Fruit fly (Drosophila melanogaster) whole organism, embryonic: Measurements from ENCODE around the gene CG7970.

Experiments used
- Antp ChIP-seq: fragments of 200-800 bp; sonication (Bioruptor generic); optimal IDR thresholded peaks from 3 replicates; lab custom pipeline; 2016; ENCODE audit warnings: missing biosample characterization, missing genetic modification characterization
- CG10209 ChIP-seq: fragments of 200-800 bp; sonication (Bioruptor generic); optimal IDR thresholded peaks from 3 replicates; lab custom pipeline; 2017; ENCODE audit warnings: missing biosample characterization, mild to moderate bottlenecking, missing genetic modification characterization, missing genetic modification reagents
- CG11456 ChIP-seq: fragments of 200-800 bp; sonication (Bioruptor generic); IDR thresholded peaks from 3 replicates; pipeline ENCODE4 v1.3.6; 2022; ENCODE audit warnings: missing biosample characterization, missing genetic modification characterization
- CG1233 ChIP-seq: fragments of 200-800 bp; sonication (Bioruptor generic); optimal IDR thresholded peaks from 4 replicates; lab custom pipeline; 2018; ENCODE audit warnings: missing biosample characterization, mild to moderate bottlenecking, missing genetic modification characterization
- CG12659 ChIP-seq: fragments of 200-800 bp; sonication (Bioruptor generic); optimal IDR thresholded peaks from 3 replicates; lab custom pipeline; 2017; ENCODE audit warnings: mild to moderate bottlenecking, missing biosample characterization, missing genetic modification reagents, missing genetic modification characterization
- CG14441 ChIP-seq: fragments of 200-800 bp; sonication (Bioruptor generic); IDR thresholded peaks from 2 replicates; pipeline ENCODE4 v1.3.6; 2022; ENCODE audit warnings: missing biosample characterization, missing genetic modification characterization
- CG16779 ChIP-seq: fragments of 200-800 bp; sonication (Bioruptor generic); IDR thresholded peaks from 2 replicates; pipeline ENCODE4 v1.3.6; 2022; ENCODE audit warnings: missing biosample characterization, missing genetic modification characterization
- CG17186 ChIP-seq: fragments of 200-800 bp; sonication (Bioruptor generic); optimal IDR thresholded peaks from 3 replicates; lab custom pipeline; 2017; ENCODE audit warnings: missing biosample characterization, missing genetic modification reagents, missing genetic modification characterization
- CG30020 ChIP-seq: fragments of 200-800 bp; optimal IDR thresholded peaks from 2 replicates; lab custom pipeline; 2019; ENCODE audit warnings: missing biosample characterization, mild to moderate bottlenecking, missing genetic modification characterization, moderate library complexity
- CG3065 ChIP-seq: fragments of 200-800 bp; sonication (Bioruptor generic); optimal IDR thresholded peaks from 2 replicates; lab custom pipeline; 2016; ENCODE audit warnings: missing biosample characterization, missing genetic modification characterization
- CG32772 ChIP-seq: fragments of 200-800 bp; sonication (Bioruptor generic); IDR thresholded peaks from 2 replicates; pipeline ENCODE4 v1.3.6; 2022; ENCODE audit warnings: missing biosample characterization, missing genetic modification characterization
- CG3847 ChIP-seq: fragments of 200-800 bp; sonication (Bioruptor generic); IDR thresholded peaks from 2 replicates; pipeline ENCODE4 v1.3.6; 2022; ENCODE audit warnings: missing biosample characterization, missing genetic modification characterization
- CG4282 ChIP-seq: fragments of 200-800 bp; sonication (Bioruptor generic); optimal IDR thresholded peaks from 2 replicates; lab custom pipeline; 2016; ENCODE audit warnings: missing biosample characterization, missing genetic modification characterization
- CG5953 ChIP-seq: fragments of 200-800 bp; sonication (Bioruptor generic); IDR thresholded peaks from 2 replicates; pipeline ENCODE4 v1.3.6; 2022; ENCODE audit warnings: missing biosample characterization, missing genetic modification characterization
- CG6272 ChIP-seq: fragments of 200-800 bp; sonication (Bioruptor generic); IDR thresholded peaks from 2 replicates; pipeline ENCODE4 v1.3.6; 2022; ENCODE audit warnings: missing biosample characterization, missing genetic modification characterization
- CG8290 ChIP-seq, 3 experiments: fragments of 200-800 bp; sonication (Bioruptor generic); optimal IDR thresholded peaks; 2 replicates each; lab custom pipeline; 2016 to 2019; ENCODE audit warnings: missing biosample characterization in 3 of 3, missing genetic modification characterization in 3 of 3, mild to moderate bottlenecking in 2 of 3, moderate library complexity in 1 of 3
- CG9876 ChIP-seq: fragments of 200-800 bp; sonication (Bioruptor generic); optimal IDR thresholded peaks from 2 replicates; lab custom pipeline; 2016; ENCODE audit warnings: missing biosample characterization, missing genetic modification characterization
- CkIIα-i1 ChIP-seq: fragments of 200-800 bp; sonication (Bioruptor generic); IDR thresholded peaks from 2 replicates; pipeline ENCODE4 v1.3.6; 2022; ENCODE audit warnings: missing biosample characterization, missing genetic modification characterization
- CrebB ChIP-seq: fragments of 200-800 bp; sonication (Bioruptor generic); optimal IDR thresholded peaks from 3 replicates; lab custom pipeline; 2018; ENCODE audit warnings: missing biosample characterization, mild to moderate bottlenecking, missing genetic modification characterization
- Dll ChIP-seq: fragments of 200-800 bp; sonication (Bioruptor generic); IDR thresholded peaks from 4 replicates; pipeline ENCODE4 v1.3.6; 2022; ENCODE audit warnings: missing biosample characterization, missing genetic modification characterization; ENCODE audit not compliant: partially characterized antibody
- Dp ChIP-seq: fragments of 200-800 bp; sonication (Bioruptor generic); optimal IDR thresholded peaks from 2 replicates; lab custom pipeline; 2018; ENCODE audit warnings: missing biosample characterization, mild to moderate bottlenecking, missing genetic modification characterization, moderate library complexity
- Elba2 ChIP-seq: fragments of 200-800 bp; sonication (Bioruptor generic); optimal IDR thresholded peaks from 3 replicates; lab custom pipeline; 2016; ENCODE audit warnings: missing biosample characterization, missing genetic modification characterization
- Hand ChIP-seq: fragments of 200-800 bp; sonication (Bioruptor generic); optimal IDR thresholded peaks from 2 replicates; lab custom pipeline; 2017; ENCODE audit warnings: mild to moderate bottlenecking, missing biosample characterization, missing genetic modification reagents, missing genetic modification characterization
- Hmr ChIP-seq: fragments of 200-800 bp; sonication (Bioruptor generic); optimal IDR thresholded peaks from 3 replicates; lab custom pipeline; 2017; ENCODE audit warnings: mild to moderate bottlenecking, missing biosample characterization, missing genetic modification reagents, missing genetic modification characterization
- Hr39 ChIP-seq: fragments of >200 bp; optimal IDR thresholded peaks from 2 replicates; lab custom pipeline; 2017
- Max ChIP-seq: fragments of 200-800 bp; sonication (Bioruptor generic); optimal IDR thresholded peaks from 2 replicates; lab custom pipeline; 2016; ENCODE audit warnings: missing biosample characterization, mild to moderate bottlenecking, missing genetic modification characterization
- Mrtf ChIP-seq: fragments of 200-800 bp; sonication (Bioruptor generic); IDR thresholded peaks from 3 replicates; pipeline ENCODE4 v1.3.6; 2022; ENCODE audit warnings: missing biosample characterization, missing genetic modification characterization
- Nf-YA ChIP-seq: fragments of 200-800 bp; sonication (Bioruptor generic); IDR thresholded peaks from 2 replicates; pipeline ENCODE4 v1.3.6; 2022; ENCODE audit warnings: missing biosample characterization, missing genetic modification characterization
- Sry-β ChIP-seq: fragments of 200-800 bp; sonication (Bioruptor generic); optimal IDR thresholded peaks from 2 replicates; lab custom pipeline; 2018; ENCODE audit warnings: missing biosample characterization, mild to moderate bottlenecking, missing genetic modification characterization, moderate library complexity
- Xrp1 ChIP-seq: fragments of 200-800 bp; sonication (Bioruptor generic); IDR thresholded peaks from 2 replicates; pipeline ENCODE4 v1.3.6; 2022; ENCODE audit warnings: missing biosample characterization, missing genetic modification characterization
- aop ChIP-seq: fragments of 200-800 bp; sonication (Bioruptor generic); IDR thresholded peaks from 2 replicates; pipeline ENCODE4 v1.3.6; 2022; ENCODE audit warnings: missing biosample characterization, missing genetic modification characterization
- da ChIP-seq: fragments of 200-800 bp; sonication (Bioruptor generic); optimal IDR thresholded peaks from 2 replicates; lab custom pipeline; 2016; ENCODE audit warnings: missing biosample characterization, missing genetic modification characterization
- dmrt11E ChIP-seq: fragments of 200-800 bp; sonication (Bioruptor generic); optimal IDR thresholded peaks from 3 replicates; lab custom pipeline; 2018; ENCODE audit warnings: missing biosample characterization, mild to moderate bottlenecking, missing genetic modification characterization, moderate library complexity
- dmrt99B ChIP-seq: fragments of 200-800 bp; sonication (Bioruptor generic); optimal IDR thresholded peaks from 2 replicates; lab custom pipeline; 2018; ENCODE audit warnings: missing biosample characterization, mild to moderate bottlenecking, missing genetic modification characterization, moderate library complexity
- fd102C ChIP-seq: fragments of 200-800 bp; sonication (Bioruptor generic); optimal IDR thresholded peaks from 2 replicates; lab custom pipeline; 2018; ENCODE audit warnings: missing biosample characterization, mild to moderate bottlenecking, missing genetic modification characterization, moderate library complexity
- fd96Cb ChIP-seq: fragments of 200-800 bp; sonication (Bioruptor generic); optimal IDR thresholded peaks from 2 replicates; lab custom pipeline; 2018; ENCODE audit warnings: missing biosample characterization, mild to moderate bottlenecking, missing genetic modification characterization, moderate library complexity
- gem ChIP-seq: fragments of 200-800 bp; sonication (Bioruptor generic); optimal IDR thresholded peaks from 2 replicates; lab custom pipeline; 2019; ENCODE audit warnings: missing biosample characterization, mild to moderate bottlenecking, missing genetic modification characterization, moderate library complexity
- gfzf ChIP-seq: fragments of 200-800 bp; sonication (Bioruptor generic); optimal IDR thresholded peaks from 2 replicates; lab custom pipeline; 2016; ENCODE audit warnings: missing biosample characterization, mild to moderate bottlenecking, missing genetic modification characterization, moderate library complexity
- ham ChIP-seq: fragments of 200-800 bp; sonication (Bioruptor generic); IDR thresholded peaks from 2 replicates; pipeline ENCODE4 v1.3.6; 2022; ENCODE audit warnings: missing biosample characterization, missing genetic modification characterization
- hth ChIP-seq: fragments of >200 bp; optimal IDR thresholded peaks from 2 replicates; lab custom pipeline; 2017; ENCODE audit warnings: inconsistent platforms
- lab ChIP-seq: fragments of 200-800 bp; sonication (Bioruptor generic); optimal IDR thresholded peaks from 3 replicates; lab custom pipeline; 2017; ENCODE audit warnings: missing biosample characterization, missing genetic modification characterization, mild to moderate bottlenecking, moderate library complexity, missing genetic modification reagents
- mld ChIP-seq: fragments of 200-800 bp; sonication (Bioruptor generic); IDR thresholded peaks from 3 replicates; pipeline ENCODE4 v1.3.6; 2022; ENCODE audit warnings: missing biosample characterization, missing genetic modification characterization; ENCODE audit not compliant: partially characterized antibody
- pnt ChIP-seq: fragments of 200-800 bp; sonication (Bioruptor generic); optimal IDR thresholded peaks from 3 replicates; lab custom pipeline; 2016; ENCODE audit warnings: missing biosample characterization, missing genetic modification characterization
- pzg ChIP-seq: fragments of 200-800 bp; sonication (Bioruptor generic); optimal IDR thresholded peaks from 3 replicates; lab custom pipeline; 2018; ENCODE audit warnings: missing biosample characterization, mild to moderate bottlenecking, missing genetic modification characterization, moderate library complexity
- sens ChIP-seq: fragments of 200-800 bp; sonication (Bioruptor generic); peaks from one replicate; lab custom pipeline; 2016; ENCODE audit warnings: missing biosample characterization, missing genetic modification characterization
- sens-2 ChIP-seq: fragments of 200-800 bp; sonication (Bioruptor generic); IDR thresholded peaks from 2 replicates; pipeline ENCODE4 v1.3.6; 2022; ENCODE audit warnings: missing biosample characterization, missing genetic modification characterization
- sr ChIP-seq: fragments of 200-800 bp; sonication (Bioruptor generic); IDR thresholded peaks from 3 replicates; pipeline ENCODE4 v1.3.6; 2022; ENCODE audit warnings: missing biosample characterization, missing genetic modification characterization
- stwl ChIP-seq: fragments of 200-800 bp; sonication (Bioruptor generic); optimal IDR thresholded peaks from 3 replicates; lab custom pipeline; 2018; ENCODE audit warnings: missing biosample characterization, mild to moderate bottlenecking, missing genetic modification characterization, moderate library complexity
- tap ChIP-seq: fragments of 200-800 bp; optimal IDR thresholded peaks from 3 replicates; lab custom pipeline; 2019; ENCODE audit warnings: missing biosample characterization, mild to moderate bottlenecking, missing genetic modification characterization, moderate library complexity
- zen ChIP-seq: fragments of 200-800 bp; sonication (Bioruptor generic); optimal IDR thresholded peaks from 3 replicates; lab custom pipeline; 2018; ENCODE audit warnings: missing biosample characterization, mild to moderate bottlenecking, missing genetic modification characterization, moderate library complexity

The CG7970 gene

DNA sequence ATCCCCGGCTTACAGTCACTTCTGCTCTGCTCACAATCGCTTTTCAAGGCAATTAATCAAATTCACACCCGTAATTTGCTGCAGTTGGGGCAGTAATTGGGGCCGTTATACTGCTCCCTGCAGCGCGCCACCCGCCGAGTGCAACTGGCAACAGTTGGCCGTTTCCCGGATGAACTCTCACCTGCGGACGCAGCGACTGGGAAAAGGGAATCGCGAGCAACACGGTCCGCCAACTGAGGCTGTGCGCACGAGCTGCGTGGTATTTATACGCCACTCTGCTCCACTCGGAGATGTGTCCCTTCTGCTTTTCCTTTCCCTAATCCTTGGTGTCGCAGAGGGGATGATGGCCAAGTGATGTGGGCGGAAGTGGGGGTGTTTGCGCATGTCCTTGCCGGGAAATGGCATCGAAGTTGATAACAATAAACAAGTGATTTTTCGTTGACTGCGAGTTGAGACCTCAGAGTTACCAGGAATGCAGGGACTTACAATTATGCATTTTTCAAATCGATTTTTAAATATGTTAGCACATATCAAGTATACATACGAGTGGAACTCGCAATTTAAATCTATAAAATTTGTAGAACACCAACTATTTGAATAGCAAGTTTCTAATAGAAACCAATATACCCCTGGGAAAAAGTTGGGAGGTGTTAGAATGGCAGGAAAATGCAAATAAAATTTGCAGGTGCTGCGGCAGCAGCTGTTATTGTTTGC, 23.3 kb upstream of the CG7970 start, which contains the start of gene GC (continued):
- TF ChIP-seq Nf-YA (no peak), tap (tag; lab: Kevin White, UChicago) (no peak), Hmr (peak; percentile 49), dmrt99B (tag; lab: Kevin White, UChicago) (no peak), Sry-β (GFP tag; lab: Kevin White, UChicago) (no peak), stwl (tag; lab: Kevin White, UChicago) (no peak), CG32772 (peak; percentile 47; the same call in 1 of the 2 replicates), CG9876 (GFP tag; lab: Kevin White, UChicago) (no peak), Hr39 (no peak), CG1233 (GFP tag; lab: Kevin White, UChicago) (no peak), CG14441 (GFP tag; lab: Robert Waterston, UW) (no peak), hth (lab: Kevin White, UChicago) (no peak), Antp (no peak), CG8290 (GFP tag; optimal IDR thresholded peaks at IDR 0.05; lab: Kevin White, UChicago) (no peak), CG8290 (tag; optimal IDR thresholded peaks at IDR 0.05; lab: Kevin White, UChicago) (no peak), gfzf (GFP tag; lab: Kevin White, UChicago) (no peak), pzg (peak; percentile 4), ham (GFP tag; lab: Robert Waterston, UW) (no peak), CG4282 (no peak), CrebB (tag; lab: Kevin White, UChicago) (no peak), fd96Cb (tag; lab: Kevin White, UChicago) (no peak), CG5953 (0 out of 2 replicates have a peak, but pooled peaks have one; percentile 5), fd102C (no peak), aop (GFP tag; lab: Robert Waterston, UW) (no peak), pnt (GFP tag; lab: Kevin White, UChicago) (no peak), CG3065 (GFP tag; lab: Kevin White, UChicago) (no peak), dmrt11E (tag; lab: Kevin White, UChicago) (no peak), zen (tag; lab: Kevin White, UChicago) (no peak), Dll (GFP tag; lab: Robert Waterston, UW) (no peak), Xrp1 (GFP tag; lab: Robert Waterston, UW) (0 out of 2 replicates have a peak, but pooled peaks have one; percentile 14), CG3847 (GFP tag; lab: Robert Waterston, UW) (0 out of 2 replicates have a peak, but pooled peaks have one; percentile 4), Dp (GFP tag; lab: Kevin White, UChicago) (no peak), CG12659 (GFP tag; lab: Kevin White, UChicago) (peak; percentile 17), gem (tag; lab: Kevin White, UChicago) (no peak), Hand (GFP tag; lab: Kevin White, UChicago) (no peak), Elba2 (no peak), sens-2 (GFP tag; lab: Robert Waterston, UW) (no peak), mld (no peak), CG17186 (GFP tag; lab: Kevin White, UChicago) (no peak), da (GFP tag; lab: Kevin White, UChicago) (no peak), CG16779 (GFP tag; lab: Robert Waterston, UW) (peak; percentile 37; the same call in 1 of the 2 replicates), Max (GFP tag; lab: Kevin White, UChicago) (no peak), sens (GFP tag; lab: Kevin White, UChicago) (no peak), lab (GFP tag; lab: Kevin White, UChicago) (no peak), CG30020 (tag; lab: Kevin White, UChicago) (no peak), sr (no peak), CG6272 (GFP tag; lab: Robert Waterston, UW) (no peak), Mrtf (GFP tag; lab: Robert Waterston, UW) (0 out of 3 replicates have a peak, but pooled peaks have one; percentile 21), CG10209 (GFP tag; lab: Kevin White, UChicago) (peak; percentile 26), CkIIα-i1 (GFP tag; lab: Robert Waterston, UW) (no peak), CG11456 (GFP tag; lab: Robert Waterston, UW) (no peak)
